Worm (Caenorhabditis elegans) whole organism, young adult: ENCODE measurements around the gene ZK899.5.

Source experiments
- B0035.1 ChIP-seq: sonication (generic microtip); optimal IDR thresholded peaks from 2 replicates; lab custom pipeline; 2016; ENCODE audit warnings: missing genetic modification characterization, mild to moderate bottlenecking, missing compliant biosample characterization, missing genotype, missing genetic modification reagents
- B0336.3 ChIP-seq: fragments of 200-800 bp; sonication (Bioruptor generic); IDR thresholded peaks from 2 replicates; pipeline ENCODE4 v1.3.6; 2022; ENCODE audit warnings: missing genetic modification characterization, missing compliant biosample characterization
- C17E4.6 ChIP-seq: fragments of 200-800 bp; sonication (Bioruptor generic); IDR thresholded peaks from 2 replicates; pipeline ENCODE4 v1.3.6; 2022; ENCODE audit warnings: missing genetic modification reagents, missing genetic modification characterization, missing compliant biosample characterization
- F10E7.11 ChIP-seq: sonication (generic microtip); optimal IDR thresholded peaks from 2 replicates; lab custom pipeline; 2017; ENCODE audit warnings: mild to moderate bottlenecking, missing genetic modification characterization, moderate library complexity, missing compliant biosample characterization
- F33H1.4 ChIP-seq: fragments of 200-800 bp; sonication (Bioruptor generic); IDR thresholded peaks from 2 replicates; pipeline ENCODE4 v1.3.6; 2022; ENCODE audit warnings: missing genetic modification reagents, missing genetic modification characterization, missing compliant biosample characterization
- F49E8.2 ChIP-seq: sonication (generic microtip); optimal IDR thresholded peaks from 3 replicates; lab custom pipeline; 2017; ENCODE audit warnings: missing genetic modification characterization, mild to moderate bottlenecking, missing compliant biosample characterization, antibody characterized with exemption, moderate library complexity; ENCODE audit not compliant: insufficient read depth
- F57A8.1 ChIP-seq: fragments of 200-800 bp; sonication (Bioruptor generic); optimal IDR thresholded peaks from 2 replicates; lab custom pipeline; 2018; ENCODE audit warnings: mild to moderate bottlenecking, missing genetic modification characterization, moderate library complexity, missing compliant biosample characterization
- F57C9.4 ChIP-seq: sonication (generic microtip); optimal IDR thresholded peaks from 2 replicates; lab custom pipeline; 2017; ENCODE audit warnings: mild to moderate bottlenecking, missing genetic modification characterization, missing compliant biosample characterization
- K11D2.4 ChIP-seq: fragments of 200-800 bp; sonication (Bioruptor generic); IDR thresholded peaks from 2 replicates; pipeline ENCODE4 v1.3.6; 2022; ENCODE audit warnings: missing genetic modification reagents, missing genetic modification characterization, missing compliant biosample characterization
- T07F8.4 ChIP-seq: sonication (generic microtip); optimal IDR thresholded peaks from 2 replicates; lab custom pipeline; 2016; ENCODE audit warnings: mild to moderate bottlenecking, missing genetic modification characterization, moderate library complexity, missing compliant biosample characterization
- Y56A3A.18 ChIP-seq: fragments of 200-800 bp; sonication (Bioruptor generic); IDR thresholded peaks from 2 replicates; pipeline ENCODE4 v1.3.6; 2022; ENCODE audit warnings: missing genetic modification reagents, missing genetic modification characterization, missing compliant biosample characterization
- Y67H2A.10 ChIP-seq: fragments of 200-800 bp; sonication (Bioruptor generic); conservative IDR thresholded peaks from 2 replicates; pipeline ENCODE4 v1.3.6; 2022; ENCODE audit warnings: missing genetic modification reagents, missing genetic modification characterization, missing compliant biosample characterization
- Y95B8A.8 ChIP-seq: fragments of 200-800 bp; sonication (Bioruptor generic); IDR thresholded peaks from 2 replicates; pipeline ENCODE4 v1.3.6; 2022; ENCODE audit warnings: missing genetic modification reagents, missing genetic modification characterization, missing compliant biosample characterization
- akir-1 ChIP-seq: fragments of 200-800 bp; sonication (Bioruptor generic); optimal IDR thresholded peaks from 2 replicates; lab custom pipeline; 2018; ENCODE audit warnings: mild to moderate bottlenecking, missing genetic modification characterization, moderate library complexity, missing compliant biosample characterization
- aptf-2 ChIP-seq: fragments of 200-800 bp; sonication (Bioruptor generic); conservative IDR thresholded peaks from 2 replicates; pipeline ENCODE4 v1.3.6; 2022; ENCODE audit warnings: missing genetic modification reagents, missing genetic modification characterization, missing compliant biosample characterization
- atf-7 ChIP-seq: sonication (generic microtip); optimal IDR thresholded peaks from 2 replicates; lab custom pipeline; 2017; ENCODE audit warnings: mild to moderate bottlenecking, missing genetic modification characterization, missing compliant biosample characterization
- attf-3 ChIP-seq: fragments of 200-800 bp; sonication (Bioruptor generic); conservative IDR thresholded peaks from 2 replicates; pipeline ENCODE4 v1.3.6; 2022; ENCODE audit warnings: missing genetic modification reagents, missing genetic modification characterization, missing compliant biosample characterization
- attf-6 ChIP-seq: fragments of 200-800 bp; sonication (Bioruptor generic); IDR thresholded peaks from 2 replicates; pipeline ENCODE4 v1.3.6; 2022; ENCODE audit warnings: missing genetic modification reagents, missing genetic modification characterization, missing compliant biosample characterization
- ceh-27 ChIP-seq: fragments of 200-800 bp; sonication (Bioruptor generic); optimal IDR thresholded peaks from 2 replicates; lab custom pipeline; 2018; ENCODE audit warnings: mild to moderate bottlenecking, missing genetic modification characterization, moderate library complexity, missing compliant biosample characterization
- ceh-58 ChIP-seq: fragments of 200-800 bp; sonication (Bioruptor generic); IDR thresholded peaks from 2 replicates; pipeline ENCODE4 v1.3.6; 2022; ENCODE audit warnings: missing genetic modification characterization, missing compliant biosample characterization
- chd-7 ChIP-seq: sonication (generic microtip); optimal IDR thresholded peaks from 2 replicates; lab custom pipeline; 2016; ENCODE audit warnings: mild to moderate bottlenecking, missing genetic modification characterization, moderate library complexity, missing compliant biosample characterization
- dox-1 ChIP-seq: fragments of 200-800 bp; sonication (Bioruptor generic); IDR thresholded peaks from 2 replicates; pipeline ENCODE4 v1.3.6; 2022; ENCODE audit warnings: missing genetic modification reagents, missing genetic modification characterization, missing compliant biosample characterization
- dpl-1 ChIP-seq: fragments of 150-350 bp; optimal IDR thresholded peaks from 2 replicates; lab custom pipeline; 2014; ENCODE audit warnings: missing biosample characterization, missing genetic modification reagents, missing genetic modification characterization
- egl-44 ChIP-seq: fragments of 200-800 bp; sonication (Bioruptor generic); IDR thresholded peaks from 2 replicates; pipeline ENCODE4 v1.3.6; 2022; ENCODE audit warnings: missing genetic modification reagents, missing genetic modification characterization, missing compliant biosample characterization
- ets-4 ChIP-seq: fragments of 200-800 bp; sonication (Bioruptor generic); optimal IDR thresholded peaks from 2 replicates; lab custom pipeline; 2018; ENCODE audit warnings: mild to moderate bottlenecking, missing genetic modification characterization, missing compliant biosample characterization
- fkh-3 ChIP-seq: sonication (generic microtip); optimal IDR thresholded peaks from 2 replicates; lab custom pipeline; 2016; ENCODE audit warnings: mild to moderate bottlenecking, missing genetic modification characterization, missing compliant biosample characterization
- gei-17 ChIP-seq: fragments of 200-800 bp; sonication (Bioruptor generic); optimal IDR thresholded peaks from 2 replicates; lab custom pipeline; 2018; ENCODE audit warnings: mild to moderate bottlenecking, missing genetic modification characterization, missing compliant biosample characterization
- hmg-1.2 ChIP-seq: fragments of 200-800 bp; sonication (Bioruptor generic); IDR thresholded peaks from 2 replicates; pipeline ENCODE4 v1.3.6; 2022; ENCODE audit warnings: missing genetic modification reagents, missing genetic modification characterization, missing compliant biosample characterization
- hsf-1 ChIP-seq: fragments of 200-800 bp; sonication (Bioruptor generic); IDR thresholded peaks from 2 replicates; pipeline ENCODE4 v1.3.6; 2022; ENCODE audit warnings: missing genetic modification reagents, missing genetic modification characterization, missing compliant biosample characterization
- let-526 ChIP-seq: fragments of 200-800 bp; sonication (Bioruptor generic); IDR thresholded peaks from 2 replicates; pipeline ENCODE4 v1.3.6; 2022; ENCODE audit warnings: missing genetic modification reagents, missing genetic modification characterization, missing compliant biosample characterization
- lin-26 ChIP-seq: fragments of 200-800 bp; sonication (Bioruptor generic); IDR thresholded peaks from 2 replicates; pipeline ENCODE4 v1.3.6; 2022; ENCODE audit warnings: missing genetic modification reagents, missing genetic modification characterization, missing compliant biosample characterization
- lin-35 ChIP-seq, 3 experiments: fragments of 150-350 bp in 2 of 3; sonication (generic microtip) in 1 of 3; optimal IDR thresholded peaks; 2 replicates each; lab custom pipeline; 2014 to 2018; ENCODE audit warnings: missing biosample characterization in 3 of 3, missing genetic modification characterization in 3 of 3, missing genetic modification reagents in 3 of 3
- lsl-1 ChIP-seq: fragments of 200-800 bp; sonication (Bioruptor generic); optimal IDR thresholded peaks from 2 replicates; lab custom pipeline; 2018; ENCODE audit warnings: mild to moderate bottlenecking, missing genetic modification characterization, moderate library complexity, missing compliant biosample characterization
- mcd-1 ChIP-seq: fragments of 200-800 bp; sonication (Bioruptor generic); IDR thresholded peaks from 2 replicates; pipeline ENCODE4 v1.3.6; 2022; ENCODE audit warnings: missing genetic modification reagents, missing genetic modification characterization, missing compliant biosample characterization
- nhr-179 ChIP-seq: sonication (generic microtip); optimal IDR thresholded peaks from 2 replicates; lab custom pipeline; 2016; ENCODE audit warnings: mild to moderate bottlenecking, missing genetic modification characterization, missing compliant biosample characterization
- nhr-80 ChIP-seq: sonication (generic microtip); optimal IDR thresholded peaks from 2 replicates; lab custom pipeline; 2016; ENCODE audit warnings: missing genetic modification characterization, missing compliant biosample characterization
- nhr-90 ChIP-seq: sonication (generic microtip); optimal IDR thresholded peaks from 2 replicates; lab custom pipeline; 2016; ENCODE audit warnings: missing genotype, mild to moderate bottlenecking, missing genetic modification characterization, missing compliant biosample characterization
- pbrm-1 ChIP-seq: fragments of 200-800 bp; sonication (Bioruptor generic); IDR thresholded peaks from 2 replicates; pipeline ENCODE4 v1.3.6; 2022; ENCODE audit warnings: missing genetic modification reagents, missing genetic modification characterization, missing compliant biosample characterization
- pha-4 ChIP-seq: fragments of 150-350 bp; sonication (generic microtip); optimal IDR thresholded peaks from 2 replicates; lab custom pipeline; 2014; ENCODE audit warnings: missing biosample characterization, missing genetic modification reagents, missing genetic modification characterization
- rcor-1 ChIP-seq: fragments of 200-800 bp; sonication (Bioruptor generic); IDR thresholded peaks from 2 replicates; pipeline ENCODE4 v1.3.6; 2022; ENCODE audit warnings: missing genetic modification reagents, missing genetic modification characterization, missing compliant biosample characterization
- sea-2 ChIP-seq: fragments of 200-800 bp; sonication (Bioruptor generic); IDR thresholded peaks from 2 replicates; pipeline ENCODE4 v1.3.6; 2022; ENCODE audit warnings: missing genetic modification characterization, missing compliant biosample characterization
- snpc-1.1 ChIP-seq: sonication (generic microtip); optimal IDR thresholded peaks from 2 replicates; lab custom pipeline; 2017; ENCODE audit warnings: missing genetic modification characterization, mild to moderate bottlenecking, missing compliant biosample characterization, antibody characterized with exemption, moderate library complexity, missing genotype, missing genetic modification reagents; ENCODE audit not compliant: insufficient read depth
- snpc-4 ChIP-seq, 5 experiments: fragments of 150-350 bp in 1 of 5; sonication (generic microtip) in 4 of 5; optimal IDR thresholded peaks; 2 replicates each; lab custom pipeline; 2014 to 2018; ENCODE audit warnings: missing genetic modification characterization in 5 of 5, missing biosample characterization in 3 of 5, antibody characterized with exemption in 2 of 5, mild to moderate bottlenecking in 2 of 5, missing compliant biosample characterization in 2 of 5, missing genotype in 2 of 5, moderate library complexity in 2 of 5, missing genetic modification reagents in 1 of 5
- zfh-2 ChIP-seq: fragments of 200-800 bp; sonication (Bioruptor generic); conservative IDR thresholded peaks from 2 replicates; pipeline ENCODE4 v1.3.6; 2022; ENCODE audit warnings: missing genetic modification reagents, missing genetic modification characterization, missing compliant biosample characterization
- zim-3 ChIP-seq: sonication (generic microtip); optimal IDR thresholded peaks from 2 replicates; lab custom pipeline; 2017; ENCODE audit warnings: mild to moderate bottlenecking, missing genetic modification characterization, moderate library complexity, missing compliant biosample characterization
- ztf-22 ChIP-seq: fragments of 200-800 bp; sonication (Bioruptor generic); optimal IDR thresholded peaks from 2 replicates; lab custom pipeline; 2018; ENCODE audit warnings: mild to moderate bottlenecking, missing genetic modification characterization, moderate library complexity, missing compliant biosample characterization
- ztf-26 ChIP-seq: sonication (generic microtip); optimal IDR thresholded peaks from 2 replicates; lab custom pipeline; 2017; ENCODE audit warnings: missing genetic modification characterization, missing compliant biosample characterization

ZK899.5 gene

ce11 chrX:9467573-9467972, 6.8 kb upstream of the ZK899.5 start (continued):
- 0 out of 2 replicates have a peak, but pooled peaks have one; percentile 9 for TF ChIP-seq let-526
- TF ChIP-seq nhr-90 = peak; percentile 86
- peak; percentile 34; the same call in 1 of the 2 replicates for TF ChIP-seq attf-6 (GFP tag; lab: Robert Waterston, UW)
- TF ChIP-seq dpl-1 (GFP tag; lab: Kevin White, UChicago) = no peak
- peak; percentile 15 for TF ChIP-seq F49E8.2 (tag; lab: Kevin White, UChicago)
- TF ChIP-seq aptf-2 (GFP tag; lab: Robert Waterston, UW) = no peak
- TF ChIP-seq pbrm-1 = peak; percentile 91
- TF ChIP-seq zim-3 (tag; lab: Kevin White, UChicago) = peak; percentile 63
- TF ChIP-seq lin-26 (GFP tag; lab: Robert Waterston, UW) = peak; percentile 90
- peak; percentile 13 for TF ChIP-seq nhr-80 (tag; lab: Kevin White, UChicago)
- TF ChIP-seq mcd-1 (GFP tag; lab: Robert Waterston, UW) = peak; percentile 65
- peak; percentile 78 for TF ChIP-seq K11D2.4 (GFP tag; lab: Robert Waterston, UW)
- no peak for TF ChIP-seq akir-1 (GFP tag; lab: Kevin White, UChicago)
- TF ChIP-seq C17E4.6 (GFP tag; lab: Robert Waterston, UW) = no peak
- no peak for TF ChIP-seq fkh-3 (tag; lab: Kevin White, UChicago)
- peak in 2 of 3 experiments; percentile 38 to 71 for TF ChIP-seq lin-35 (GFP tag; optimal IDR thresholded peaks at IDR 0.05; lab: Kevin White, UChicago)
- no peak for TF ChIP-seq F33H1.4 (GFP tag; lab: Robert Waterston, UW)
- TF ChIP-seq B0035.1 (tag; lab: Kevin White, UChicago) = peak; percentile 80
- TF ChIP-seq ztf-26 (tag; lab: Kevin White, UChicago) = peak; percentile 79
- TF ChIP-seq ztf-22 = no peak
- no peak for TF ChIP-seq lsl-1 (GFP tag; lab: Kevin White, UChicago)
- TF ChIP-seq egl-44 (GFP tag; lab: Robert Waterston, UW) = peak; percentile 59; the same call in 1 of the 2 replicates
- TF ChIP-seq nhr-179 (tag; lab: Kevin White, UChicago) = no peak
- no peak for TF ChIP-seq ceh-58 (GFP tag; lab: Robert Waterston, UW)
- no peak; the same call in 1 of the 2 replicates for TF ChIP-seq B0336.3 (GFP tag; lab: Robert Waterston, UW)
- TF ChIP-seq chd-7 (tag; lab: Kevin White, UChicago) = no peak
- TF ChIP-seq T07F8.4 = peak; percentile 77
- no peak for TF ChIP-seq F57A8.1 (GFP tag; lab: Kevin White, UChicago)
- no peak for TF ChIP-seq F57C9.4 (tag; lab: Kevin White, UChicago)
- no peak for TF ChIP-seq pha-4 (tag; lab: Kevin White, UChicago)
- TF ChIP-seq zfh-2 = no peak

- TF ChIP-seq F10E7.11 (tag; lab: Kevin White, UChicago) (peak; percentile 95), snpc-1.1 (tag; lab: Kevin White, UChicago) (no peak), zim-3 (tag; lab: Kevin White, UChicago) (no peak), Y56A3A.18 (GFP tag; lab: Robert Waterston, UW) (peak; percentile 98), snpc-4 (GFP tag; optimal IDR thresholded peaks at IDR 0.05; lab: Kevin White, UChicago) (peak; percentile 67), snpc-4 (tag; optimal IDR thresholded peaks at IDR 0.05; lab: Kevin White, UChicago) (peak in 3 of 4 experiments; percentile 81 to 91 (median 83)), chd-7 (tag; lab: Kevin White, UChicago) (peak; percentile 96), dox-1 (peak; percentile 98), attf-3 (GFP tag; lab: Robert Waterston, UW) (peak; percentile 54), sea-2 (GFP tag; lab: Robert Waterston, UW) (no peak), Y67H2A.10 (GFP tag; lab: Robert Waterston, UW) (peak; percentile 36; the same call in 1 of the 2 replicates), Y95B8A.8 (GFP tag; lab: Robert Waterston, UW) (peak; percentile 85), atf-7 (tag; lab: Kevin White, UChicago) (peak; percentile 99), ets-4 (GFP tag; lab: Kevin White, UChicago) (peak; percentile 81), hmg-1.2 (GFP tag; lab: Robert Waterston, UW) (peak; percentile 86), hsf-1 (GFP tag; lab: Robert Waterston, UW) (no peak), rcor-1 (GFP tag; lab: Robert Waterston, UW) (peak; percentile 98), gei-17 (GFP tag; lab: Kevin White, UChicago) (peak; percentile 99), lin-35 (GFP tag; optimal IDR thresholded peaks at IDR 0.05; lab: Kevin White, UChicago) (peak in 2 of 3 experiments; percentile 90 to 99), C17E4.6 (GFP tag; lab: Robert Waterston, UW) (peak; percentile 80), ceh-27 (GFP tag; lab: Kevin White, UChicago) (peak; percentile 99)
Observed at ce11 chrX:9465722-9466132, 5.0 kb upstream of the ZK899.5 start.
